Fruit fly (Drosophila melanogaster) whole organism, prepupa: ENCODE data around the gene lilli.

Experiments
- CG10669 ChIP-seq: fragments of 200-800 bp; sonication (Bioruptor generic); optimal IDR thresholded peaks from 3 replicates; lab custom pipeline; 2018; ENCODE audit warnings: missing biosample characterization, mild to moderate bottlenecking, missing genetic modification characterization, moderate library complexity
- CG11902 ChIP-seq: fragments of 200-800 bp; sonication (Bioruptor generic); optimal IDR thresholded peaks from 3 replicates; lab custom pipeline; 2016; ENCODE audit warnings: missing biosample characterization, missing genetic modification characterization
- CG15336 ChIP-seq: fragments of 200-800 bp; sonication (Bioruptor generic); IDR thresholded peaks from 2 replicates; pipeline ENCODE4 v1.3.6; 2022; ENCODE audit warnings: missing biosample characterization, missing genetic modification characterization
- CG1621 ChIP-seq: fragments of 200-800 bp; sonication (Bioruptor generic); optimal IDR thresholded peaks from 3 replicates; lab custom pipeline; 2018; ENCODE audit warnings: missing biosample characterization, mild to moderate bottlenecking, missing genetic modification characterization
- CG16779 ChIP-seq: fragments of 200-800 bp; sonication (Bioruptor generic); optimal IDR thresholded peaks from 3 replicates; lab custom pipeline; 2017; ENCODE audit warnings: missing biosample characterization, mild to moderate bottlenecking, missing genetic modification characterization
- CG3032 ChIP-seq: fragments of 200-800 bp; optimal IDR thresholded peaks from 2 replicates; lab custom pipeline; 2019; ENCODE audit warnings: missing biosample characterization, mild to moderate bottlenecking, missing genetic modification characterization, moderate library complexity
- CG31627 ChIP-seq: fragments of 200-800 bp; sonication (Bioruptor generic); optimal IDR thresholded peaks from 3 replicates; lab custom pipeline; 2016; ENCODE audit warnings: missing biosample characterization, missing genetic modification characterization
- CG32006 ChIP-seq: fragments of 200-800 bp; sonication (Bioruptor generic); optimal IDR thresholded peaks from 3 replicates; lab custom pipeline; 2017; ENCODE audit warnings: missing biosample characterization, mild to moderate bottlenecking, missing genetic modification characterization
- CG34406 ChIP-seq: fragments of 200-800 bp; sonication (Bioruptor generic); optimal IDR thresholded peaks from 3 replicates; lab custom pipeline; 2016; ENCODE audit warnings: missing biosample characterization, missing genetic modification characterization
- CG3919 ChIP-seq: fragments of 200-800 bp; sonication (Bioruptor generic); optimal IDR thresholded peaks from 3 replicates; lab custom pipeline; 2016; ENCODE audit warnings: missing biosample characterization, missing genetic modification characterization
- CG4318 ChIP-seq: fragments of 200-800 bp; sonication (Bioruptor generic); optimal IDR thresholded peaks from 3 replicates; lab custom pipeline; 2017; ENCODE audit warnings: missing biosample characterization, mild to moderate bottlenecking, missing genetic modification characterization
- CG6163 ChIP-seq: fragments of 200-800 bp; sonication (Bioruptor generic); IDR thresholded peaks from 3 replicates; pipeline ENCODE4 v1.3.6; 2022; ENCODE audit warnings: missing biosample characterization, missing genetic modification characterization
- CG6276 ChIP-seq: fragments of 200-800 bp; sonication (Bioruptor generic); optimal IDR thresholded peaks from 2 replicates; lab custom pipeline; 2017; ENCODE audit warnings: missing biosample characterization, mild to moderate bottlenecking, missing genetic modification characterization
- CG6792 ChIP-seq: fragments of 200-800 bp; sonication (Bioruptor generic); optimal IDR thresholded peaks from 3 replicates; lab custom pipeline; 2016; ENCODE audit warnings: missing biosample characterization, missing genetic modification characterization
- CG7368 ChIP-seq: fragments of 200-800 bp; sonication (Bioruptor generic); optimal IDR thresholded peaks from 3 replicates; lab custom pipeline; 2016; ENCODE audit warnings: missing biosample characterization, missing genetic modification characterization
- CG8319 ChIP-seq: fragments of 200-800 bp; sonication (Bioruptor generic); optimal IDR thresholded peaks from 3 replicates; lab custom pipeline; 2016; ENCODE audit warnings: missing biosample characterization, missing genetic modification characterization
- CG8632 ChIP-seq: fragments of 200-800 bp; sonication (Bioruptor generic); optimal IDR thresholded peaks from 3 replicates; lab custom pipeline; 2016; ENCODE audit warnings: missing biosample characterization, missing genetic modification characterization
- CG9139 ChIP-seq: fragments of 200-800 bp; sonication (Bioruptor generic); optimal IDR thresholded peaks from 3 replicates; lab custom pipeline; 2017; ENCODE audit warnings: missing biosample characterization, mild to moderate bottlenecking, missing genetic modification characterization
- Eip75B ChIP-seq: fragments of 200-800 bp; sonication (Bioruptor generic); optimal IDR thresholded peaks from 3 replicates; lab custom pipeline; 2016; ENCODE audit warnings: missing biosample characterization, missing genetic modification characterization
- Eip78C ChIP-seq: fragments of 200-800 bp; sonication (Bioruptor generic); peaks from one replicate; lab custom pipeline; 2016; ENCODE audit warnings: missing biosample characterization, missing genetic modification characterization
- Eip93F ChIP-seq: fragments of 200-800 bp; sonication (Bioruptor generic); optimal IDR thresholded peaks from 2 replicates; lab custom pipeline; 2016; ENCODE audit warnings: missing biosample characterization, mild to moderate bottlenecking, missing genetic modification characterization
- Ets21C ChIP-seq: fragments of 200-800 bp; sonication (Bioruptor generic); optimal IDR thresholded peaks from 3 replicates; lab custom pipeline; 2016; ENCODE audit warnings: missing biosample characterization, missing genetic modification characterization
- Ets96B ChIP-seq: fragments of 200-800 bp; optimal IDR thresholded peaks from 2 replicates; lab custom pipeline; 2019; ENCODE audit warnings: missing biosample characterization, mild to moderate bottlenecking, missing genetic modification characterization, moderate library complexity
- Gug ChIP-seq: fragments of 200-800 bp; sonication (Bioruptor generic); IDR thresholded peaks from 2 replicates; pipeline ENCODE4 v1.3.6; 2022; ENCODE audit warnings: missing biosample characterization, missing genetic modification characterization
- Hr38 ChIP-seq: sonication (Bioruptor generic); optimal IDR thresholded peaks from 2 replicates; lab custom pipeline; 2016; ENCODE audit warnings: missing biosample characterization, missing genetic modification characterization
- Lpt ChIP-seq: fragments of 200-800 bp; sonication (Bioruptor generic); optimal IDR thresholded peaks from 3 replicates; lab custom pipeline; 2016; ENCODE audit warnings: missing biosample characterization, missing genetic modification characterization
- Met ChIP-seq: fragments of 200-800 bp; sonication (Bioruptor generic); optimal IDR thresholded peaks from 3 replicates; lab custom pipeline; 2016; ENCODE audit warnings: missing biosample characterization, missing genetic modification characterization
- OdsH ChIP-seq: fragments of 200-800 bp; sonication (Bioruptor generic); optimal IDR thresholded peaks from 3 replicates; lab custom pipeline; 2016; ENCODE audit warnings: missing biosample characterization, missing genetic modification characterization
- Smox ChIP-seq: fragments of 200-800 bp; sonication (Bioruptor generic); optimal IDR thresholded peaks from 3 replicates; lab custom pipeline; 2016; ENCODE audit warnings: missing biosample characterization, missing genetic modification characterization
- Sox102F ChIP-seq: fragments of 200-800 bp; sonication (Bioruptor generic); optimal IDR thresholded peaks from 2 replicates; lab custom pipeline; 2016; ENCODE audit warnings: missing biosample characterization, mild to moderate bottlenecking, missing genetic modification characterization
- Sox14 ChIP-seq: fragments of 200-800 bp; sonication (Bioruptor generic); optimal IDR thresholded peaks from 3 replicates; lab custom pipeline; 2016; ENCODE audit warnings: missing biosample characterization, missing genetic modification characterization
- Sox15 ChIP-seq: fragments of 200-800 bp; sonication (Bioruptor generic); optimal IDR thresholded peaks from 3 replicates; lab custom pipeline; 2016; ENCODE audit warnings: missing biosample characterization, missing genetic modification characterization
- achi ChIP-seq: fragments of 200-800 bp; sonication (Bioruptor generic); optimal IDR thresholded peaks from 3 replicates; lab custom pipeline; 2016; ENCODE audit warnings: missing biosample characterization, missing genetic modification characterization
- acj6 ChIP-seq: fragments of 200-800 bp; sonication (Bioruptor generic); optimal IDR thresholded peaks from 3 replicates; lab custom pipeline; 2016; ENCODE audit warnings: missing biosample characterization, missing genetic modification characterization
- cyc ChIP-seq: fragments of 200-800 bp; sonication (Bioruptor generic); optimal IDR thresholded peaks from 3 replicates; lab custom pipeline; 2016; ENCODE audit warnings: missing biosample characterization, missing genetic modification characterization
- dac ChIP-seq: fragments of 200-800 bp; sonication (Bioruptor generic); optimal IDR thresholded peaks from 2 replicates; lab custom pipeline; 2017; ENCODE audit warnings: missing biosample characterization, mild to moderate bottlenecking, missing genetic modification characterization
- dsx ChIP-seq: fragments of 200-800 bp; optimal IDR thresholded peaks from 3 replicates; lab custom pipeline; 2019; ENCODE audit warnings: missing biosample characterization, mild to moderate bottlenecking, missing genetic modification characterization, moderate library complexity; ENCODE audit not compliant: poor library complexity, severe bottlenecking
- eg ChIP-seq: fragments of 200-800 bp; sonication (Bioruptor generic); IDR thresholded peaks from 3 replicates; pipeline ENCODE4 v1.3.6; 2022; ENCODE audit warnings: missing biosample characterization, missing genetic modification characterization
- esn ChIP-seq: fragments of 200-800 bp; sonication (Bioruptor generic); optimal IDR thresholded peaks from 2 replicates; lab custom pipeline; 2016; ENCODE audit warnings: missing biosample characterization, mild to moderate bottlenecking, missing genetic modification characterization, moderate library complexity
- fd59A ChIP-seq: fragments of 200-800 bp; sonication (Bioruptor generic); optimal IDR thresholded peaks from 2 replicates; lab custom pipeline; 2017; ENCODE audit warnings: missing biosample characterization, mild to moderate bottlenecking, missing genetic modification characterization, missing genetic modification reagents
- fd85E ChIP-seq: fragments of 200-800 bp; sonication (Bioruptor generic); optimal IDR thresholded peaks from 3 replicates; lab custom pipeline; 2016; ENCODE audit warnings: missing biosample characterization, missing genetic modification characterization
- fkh ChIP-seq: fragments of 200-800 bp; sonication (Bioruptor generic); optimal IDR thresholded peaks from 3 replicates; lab custom pipeline; 2017; ENCODE audit warnings: missing biosample characterization, mild to moderate bottlenecking, missing genetic modification characterization, moderate library complexity
- pdm3 ChIP-seq: fragments of 200-800 bp; sonication (Bioruptor generic); optimal IDR thresholded peaks from 3 replicates; lab custom pipeline; 2016; ENCODE audit warnings: missing biosample characterization, missing genetic modification characterization
- spab ChIP-seq: fragments of 200-800 bp; sonication (Bioruptor generic); optimal IDR thresholded peaks from 2 replicates; lab custom pipeline; 2017; ENCODE audit warnings: missing biosample characterization, mild to moderate bottlenecking, missing genetic modification characterization, missing genetic modification reagents
- ss ChIP-seq, 2 experiments: fragments of 200-800 bp; sonication (Bioruptor generic); optimal IDR thresholded peaks; 2 replicates in 1 of 2; 3 replicates in 1 of 2; lab custom pipeline; 2017 to 2018; ENCODE audit warnings: mild to moderate bottlenecking in 2 of 2, missing biosample characterization in 2 of 2, missing genetic modification characterization in 2 of 2, moderate library complexity in 1 of 2
- vri ChIP-seq: fragments of 200-800 bp; sonication (Bioruptor generic); optimal IDR thresholded peaks from 3 replicates; lab custom pipeline; 2016; ENCODE audit warnings: missing biosample characterization, mild to moderate bottlenecking, missing genetic modification characterization

The lilli gene

dm6 chr2L:2856960-2857584 is 28.7 kb upstream of the lilli start, which contains the start of gene CG2991 (continued):
- TF ChIP-seq CG6163 (GFP tag; lab: Robert Waterston, UW) (0 out of 3 replicates have a peak, but pooled peaks have one; percentile 12), CG6276 (GFP tag; lab: Kevin White, UChicago) (no peak), Lpt (no peak), Eip75B (GFP tag; lab: Kevin White, UChicago) (peak; percentile 15), CG31627 (GFP tag; lab: Kevin White, UChicago) (no peak), Gug (GFP tag; lab: Robert Waterston, UW) (no peak)

- TF ChIP-seq CG3919 (GFP tag; lab: Kevin White, UChicago) = peak; percentile 77
- no peak for TF ChIP-seq cyc (GFP tag; lab: Kevin White, UChicago)
- TF ChIP-seq vri (GFP tag; lab: Kevin White, UChicago) = peak; percentile 47
- TF ChIP-seq Gug (GFP tag; lab: Robert Waterston, UW) = peak; percentile 70
- TF ChIP-seq CG6276 (GFP tag; lab: Kevin White, UChicago) = peak; percentile 87
- TF ChIP-seq Eip78C (GFP tag; lab: Kevin White, UChicago) = peak; percentile 84
- peak; percentile 50 for TF ChIP-seq spab (GFP tag; lab: Kevin White, UChicago)
- peak; percentile 50 for TF ChIP-seq Smox
- TF ChIP-seq esn = peak; percentile 44
- TF ChIP-seq fd85E (GFP tag; lab: Kevin White, UChicago) = no peak
- TF ChIP-seq acj6 (GFP tag; lab: Kevin White, UChicago) = peak; percentile 69
- peak; percentile 14 for TF ChIP-seq Eip75B (GFP tag; lab: Kevin White, UChicago)
- peak; percentile 66 for TF ChIP-seq achi (GFP tag; lab: Kevin White, UChicago)
- TF ChIP-seq Ets96B = peak; percentile 6
- TF ChIP-seq CG34406 (GFP tag; lab: Kevin White, UChicago) = peak; percentile 56
- TF ChIP-seq Sox15 (GFP tag; lab: Kevin White, UChicago) = no peak
- no peak for TF ChIP-seq CG16779 (tag; lab: Kevin White, UChicago)
- peak; percentile 23 to 47 for TF ChIP-seq ss (GFP tag; optimal IDR thresholded peaks at IDR 0.05; lab: Kevin White, UChicago)
- no peak for TF ChIP-seq CG1621 (tag; lab: Kevin White, UChicago)
- no peak for TF ChIP-seq fd59A (GFP tag; lab: Kevin White, UChicago)
- TF ChIP-seq CG8632 (GFP tag; lab: Kevin White, UChicago) = peak; percentile 55
- peak; percentile 16 for TF ChIP-seq Sox14 (GFP tag; lab: Kevin White, UChicago)
- no peak for TF ChIP-seq CG3032 (tag; lab: Kevin White, UChicago)
- TF ChIP-seq dsx (GFP tag; lab: Kevin White, UChicago) = no peak
- peak; percentile 54 for TF ChIP-seq CG10669 (GFP tag; lab: Kevin White, UChicago)
- peak; percentile 46 for TF ChIP-seq Met (GFP tag; lab: Kevin White, UChicago)
- TF ChIP-seq CG7368 (GFP tag; lab: Kevin White, UChicago) = no peak
- peak; percentile 92 for TF ChIP-seq fkh (GFP tag; lab: Kevin White, UChicago)
- no peak for TF ChIP-seq Eip93F
- TF ChIP-seq CG32006 (GFP tag; lab: Kevin White, UChicago) = peak; percentile 84
- no peak for TF ChIP-seq Hr38
- TF ChIP-seq OdsH (GFP tag; lab: Kevin White, UChicago) = peak; percentile 54
- TF ChIP-seq eg (GFP tag; lab: Robert Waterston, UW) = peak; percentile 88
- TF ChIP-seq pdm3 = peak; percentile 47
- TF ChIP-seq CG11902 (GFP tag; lab: Kevin White, UChicago) = no peak
- TF ChIP-seq CG9139 (GFP tag; lab: Kevin White, UChicago) = no peak
- peak; percentile 89 for TF ChIP-seq CG15336
- peak; percentile 67 for TF ChIP-seq CG4318 (GFP tag; lab: Kevin White, UChicago)
- TF ChIP-seq CG6163 (GFP tag; lab: Robert Waterston, UW) = peak; percentile 75
- peak; percentile 66 for TF ChIP-seq dac (GFP tag; lab: Kevin White, UChicago)
- TF ChIP-seq Ets21C (GFP tag; lab: Kevin White, UChicago) = no peak
- TF ChIP-seq CG31627 (GFP tag; lab: Kevin White, UChicago) = peak; percentile 24
- TF ChIP-seq CG6792 (GFP tag; lab: Kevin White, UChicago) = peak; percentile 52
- TF ChIP-seq Sox102F = peak; percentile 39
- peak; percentile 11 for TF ChIP-seq CG8319 (GFP tag; lab: Kevin White, UChicago)
These were observed 27.6 kb upstream of the lilli start for dm6 chr2L:2857862-2858734.
